Worm (Caenorhabditis elegans) whole organism, L4 larva: ENCODE measurements around the gene F37B4.10.

Source experiments
- F10B5.3 ChIP-seq: sonication (generic microtip); optimal IDR thresholded peaks from 2 replicates; lab custom pipeline; 2016; ENCODE audit warnings: mild to moderate bottlenecking, missing genetic modification characterization, missing compliant biosample characterization
- F26F4.8 ChIP-seq: fragments of 200-800 bp; sonication (Bioruptor generic); conservative IDR thresholded peaks from 2 replicates; pipeline ENCODE4 v1.3.6; 2022; ENCODE audit warnings: missing genetic modification characterization, missing compliant biosample characterization
- F37D6.2 ChIP-seq: sonication (generic microtip); optimal IDR thresholded peaks from 2 replicates; lab custom pipeline; 2016; ENCODE audit warnings: mild to moderate bottlenecking, missing genetic modification characterization, missing compliant biosample characterization
- F44E2.7 ChIP-seq: fragments of 200-800 bp; sonication (Bioruptor generic); IDR thresholded peaks from 2 replicates; pipeline ENCODE4 v2.1.2; 2022; ENCODE audit warnings: missing genetic modification characterization, missing compliant biosample characterization
- R02D3.7 ChIP-seq: fragments of 150-350 bp; sonication (generic microtip); optimal IDR thresholded peaks from 3 replicates; lab custom pipeline; 2014; ENCODE audit warnings: missing biosample characterization, missing genetic modification characterization
- T26A8.4 ChIP-seq: fragments of 200-800 bp; sonication (Bioruptor generic); IDR thresholded peaks from 2 replicates; pipeline ENCODE4 v1.3.6; 2022; ENCODE audit warnings: missing genetic modification characterization, missing compliant biosample characterization
- Y48G9A.11 ChIP-seq: fragments of 200-800 bp; sonication (Bioruptor generic); IDR thresholded peaks from 2 replicates; pipeline ENCODE4 v1.3.6; 2022; ENCODE audit warnings: missing genetic modification reagents, missing genetic modification characterization, missing compliant biosample characterization
- aha-1 ChIP-seq: fragments of 150-350 bp; peaks from one replicate; lab custom pipeline; 2014; ENCODE audit warnings: missing biosample characterization, missing genetic modification characterization
- ceh-20 ChIP-seq: fragments of 200-800 bp; sonication (Bioruptor generic); IDR thresholded peaks from 2 replicates; pipeline ENCODE4 v1.3.6; 2022; ENCODE audit warnings: missing genetic modification reagents, missing genetic modification characterization, missing compliant biosample characterization
- ctbp-1 ChIP-seq: fragments of 200-800 bp; sonication (Bioruptor generic); IDR thresholded peaks from 2 replicates; pipeline ENCODE4 v1.3.6; 2022; ENCODE audit warnings: missing genetic modification reagents, missing genetic modification characterization, missing compliant biosample characterization
- daf-12 ChIP-seq: fragments of 150-350 bp; optimal IDR thresholded peaks from 2 replicates; lab custom pipeline; 2014; ENCODE audit warnings: missing biosample characterization, missing genetic modification reagents, missing genetic modification characterization
- daf-16 ChIP-seq, 3 experiments: sonication (generic microtip); optimal IDR thresholded peaks; 2 replicates each; lab custom pipeline; 2016 to 2017; ENCODE audit warnings: missing genetic modification characterization in 3 of 3, missing genetic modification reagents in 3 of 3, mild to moderate bottlenecking in 2 of 3, missing compliant biosample characterization in 2 of 3, missing biosample characterization in 1 of 3, moderate library complexity in 1 of 3
- daf-8 ChIP-seq: fragments of 200-800 bp; sonication (Bioruptor generic); IDR thresholded peaks from 2 replicates; pipeline ENCODE4 v1.3.6; 2022; ENCODE audit warnings: missing genetic modification characterization, missing compliant biosample characterization
- dmd-6 ChIP-seq: fragments of 200-800 bp; sonication (Bioruptor generic); IDR thresholded peaks from 2 replicates; pipeline ENCODE4 v1.3.6; 2022; ENCODE audit warnings: missing genetic modification reagents, missing genetic modification characterization, missing compliant biosample characterization
- dmd-8 ChIP-seq: fragments of 200-800 bp; sonication (Bioruptor generic); IDR thresholded peaks from 2 replicates; pipeline ENCODE4 v1.3.6; 2022; ENCODE audit warnings: missing genetic modification characterization, missing compliant biosample characterization
- dmd-9 ChIP-seq: fragments of 200-800 bp; sonication (Bioruptor generic); IDR thresholded peaks from 2 replicates; pipeline ENCODE4 v1.3.6; 2022; ENCODE audit warnings: missing genetic modification reagents, missing genetic modification characterization, missing compliant biosample characterization
- dpl-1 ChIP-seq: fragments of 150-350 bp; optimal IDR thresholded peaks from 2 replicates; lab custom pipeline; 2014; ENCODE audit warnings: missing biosample characterization, missing genetic modification reagents, missing genetic modification characterization
- dve-1 ChIP-seq: sonication (generic microtip); optimal IDR thresholded peaks from 2 replicates; lab custom pipeline; 2017; ENCODE audit warnings: antibody characterized with exemption, mild to moderate bottlenecking, missing genetic modification characterization, missing compliant biosample characterization; ENCODE audit not compliant: insufficient read depth
- egl-27 ChIP-seq: sonication (generic microtip); optimal IDR thresholded peaks from 3 replicates; lab custom pipeline; 2017; ENCODE audit warnings: missing biosample characterization, missing genetic modification reagents, missing genetic modification characterization
- egl-43 ChIP-seq: fragments of 200-800 bp; sonication (Bioruptor generic); IDR thresholded peaks from 2 replicates; pipeline ENCODE4 v1.3.6; 2022; ENCODE audit warnings: missing genetic modification reagents, missing genetic modification characterization, missing compliant biosample characterization
- fkh-10 ChIP-seq: fragments of 150-350 bp; optimal IDR thresholded peaks from 2 replicates; lab custom pipeline; 2014; ENCODE audit warnings: missing biosample characterization, missing genetic modification reagents, missing genetic modification characterization
- hlh-11 ChIP-seq: fragments of 200-800 bp; sonication (Bioruptor generic); optimal IDR thresholded peaks from 2 replicates; lab custom pipeline; 2018; ENCODE audit warnings: mild to moderate bottlenecking, missing genetic modification characterization, missing compliant biosample characterization
- hmg-1.1 ChIP-seq: fragments of 200-800 bp; sonication (Bioruptor generic); IDR thresholded peaks from 2 replicates; pipeline ENCODE4 v1.3.6; 2022; ENCODE audit warnings: missing genetic modification reagents, missing genetic modification characterization, missing compliant biosample characterization
- jun-1 ChIP-seq: fragments of 150-350 bp; optimal IDR thresholded peaks from 2 replicates; lab custom pipeline; 2014; ENCODE audit warnings: missing biosample characterization, missing genetic modification reagents, missing genetic modification characterization
- lin-38 ChIP-seq: fragments of 200-800 bp; sonication (Bioruptor generic); IDR thresholded peaks from 2 replicates; pipeline ENCODE4 v1.3.6; 2022; ENCODE audit warnings: missing genetic modification reagents, missing genetic modification characterization, missing compliant biosample characterization
- lin-39 ChIP-seq: fragments of 150-350 bp; optimal IDR thresholded peaks from 2 replicates; lab custom pipeline; 2014; ENCODE audit warnings: missing biosample characterization, missing genetic modification reagents, missing genetic modification characterization
- madf-5 ChIP-seq, 2 experiments: fragments of 200-800 bp; sonication (Bioruptor generic); IDR thresholded peaks; 2 replicates each; pipeline ENCODE4 v1.3.6; 2022; ENCODE audit warnings: missing compliant biosample characterization in 2 of 2, missing genetic modification characterization in 2 of 2
- mdl-1 ChIP-seq, 2 experiments: fragments of 150-350 bp in 1 of 2; sonication (generic microtip) in 1 of 2; optimal IDR thresholded peaks; 2 replicates each; lab custom pipeline; 2014 to 2017; ENCODE audit warnings: missing biosample characterization in 2 of 2, missing genetic modification characterization in 2 of 2
- mep-1 ChIP-seq: fragments of 150-350 bp; sonication (generic microtip); optimal IDR thresholded peaks from 3 replicates; lab custom pipeline; 2014; ENCODE audit warnings: missing biosample characterization, missing genetic modification characterization
- nhr-102 ChIP-seq: sonication (generic microtip); optimal IDR thresholded peaks from 2 replicates; lab custom pipeline; 2016; ENCODE audit warnings: mild to moderate bottlenecking, missing genetic modification characterization, moderate library complexity, missing compliant biosample characterization
- nhr-111 ChIP-seq: fragments of 200-800 bp; sonication (Bioruptor generic); optimal IDR thresholded peaks from 2 replicates; lab custom pipeline; 2018; ENCODE audit warnings: mild to moderate bottlenecking, missing genetic modification characterization, missing compliant biosample characterization
- nhr-237 ChIP-seq: sonication (generic microtip); optimal IDR thresholded peaks from 2 replicates; lab custom pipeline; 2017; ENCODE audit warnings: missing biosample characterization, missing genetic modification characterization
- nhr-25 ChIP-seq: sonication (generic microtip); optimal IDR thresholded peaks from 2 replicates; lab custom pipeline; 2017; ENCODE audit warnings: missing genetic modification characterization, mild to moderate bottlenecking, missing compliant biosample characterization, antibody characterized with exemption, moderate library complexity, borderline replicate concordance; ENCODE audit not compliant: insufficient read depth
- nhr-41 ChIP-seq: fragments of 200-800 bp; sonication (Bioruptor generic); IDR thresholded peaks from 2 replicates; pipeline ENCODE4 v1.3.6; 2022; ENCODE audit warnings: missing genetic modification reagents, missing genetic modification characterization, missing compliant biosample characterization
- php-3 ChIP-seq: fragments of 200-800 bp; sonication (Bioruptor generic); IDR thresholded peaks from 2 replicates; pipeline ENCODE4 v1.3.6; 2022; ENCODE audit warnings: missing genetic modification reagents, missing genetic modification characterization, missing compliant biosample characterization
- pqm-1 ChIP-seq: sonication (generic microtip); optimal IDR thresholded peaks from 2 replicates; lab custom pipeline; 2017; ENCODE audit warnings: missing biosample characterization, missing genetic modification characterization
- saeg-2 ChIP-seq: fragments of 200-800 bp; sonication (Bioruptor generic); IDR thresholded peaks from 2 replicates; pipeline ENCODE4 v1.3.6; 2022; ENCODE audit warnings: missing genetic modification reagents, missing genetic modification characterization, missing compliant biosample characterization
- spr-1 ChIP-seq: sonication (generic microtip); optimal IDR thresholded peaks from 2 replicates; lab custom pipeline; 2016; ENCODE audit warnings: mild to moderate bottlenecking, missing genetic modification characterization, missing compliant biosample characterization
- tra-1 ChIP-seq: fragments of 200-800 bp; sonication (Bioruptor generic); IDR thresholded peaks from 2 replicates; pipeline ENCODE4 v1.3.6; 2022; ENCODE audit warnings: missing genetic modification reagents, missing genetic modification characterization, missing compliant biosample characterization
- unc-130 ChIP-seq: sonication (generic microtip); optimal IDR thresholded peaks from 2 replicates; lab custom pipeline; 2016; ENCODE audit warnings: missing genetic modification reagents, missing genetic modification characterization, missing compliant biosample characterization
- unc-62 ChIP-seq, 3 experiments: fragments of 150-350 bp in 1 of 3; sonication (generic microtip); optimal IDR thresholded peaks in 2 of 3; peaks in 1 of 3; 1 replicate in 1 of 3; 2 replicates in 2 of 3; lab custom pipeline; 2014 to 2017; ENCODE audit warnings: missing biosample characterization in 3 of 3, missing genetic modification characterization in 3 of 3, missing genetic modification reagents in 3 of 3, missing genotype in 1 of 3
- vab-7 ChIP-seq: fragments of 200-800 bp; sonication (Bioruptor generic); IDR thresholded peaks from 2 replicates; pipeline ENCODE4 v1.3.6; 2022; ENCODE audit warnings: missing genetic modification reagents, missing genetic modification characterization, missing compliant biosample characterization
- zip-2 ChIP-seq: fragments of 150-350 bp; optimal IDR thresholded peaks from 2 replicates; lab custom pipeline; 2014; ENCODE audit warnings: missing biosample characterization, missing genetic modification characterization

The F37B4.10 gene

DNA sequence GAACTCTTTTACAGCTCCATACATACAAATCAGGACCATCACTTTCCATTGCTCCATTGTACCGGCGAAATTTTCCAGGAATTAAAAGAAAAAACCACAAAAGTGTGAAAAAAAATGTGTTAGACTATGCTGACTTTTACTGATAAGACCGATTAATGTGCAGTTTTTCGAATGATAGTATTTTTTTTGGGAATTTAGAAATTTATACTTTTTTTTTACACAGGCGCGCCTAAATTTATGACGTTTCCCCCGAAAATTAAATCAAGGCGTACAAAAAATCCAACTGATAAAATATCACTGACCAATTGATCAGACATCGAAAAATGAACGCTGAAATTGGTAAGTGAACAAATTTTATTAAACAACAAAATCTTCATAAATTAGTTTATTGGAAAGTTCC lies 2.0 kb downstream of the F37B4.10 start, which contains the start of gene folt-2:
Gene folt-2, minus strand, starts transcription at position 179 of the 400 bp plus-strand sequence.
- TF ChIP-seq dve-1 (tag; lab: Kevin White, UChicago) (peak; percentile 74), dmd-6 (GFP tag; lab: Robert Waterston, UW) (peak; percentile 72), mep-1 (peak; percentile 16), pqm-1 (tag; lab: Kevin White, UChicago) (peak; percentile 25), daf-16 (GFP tag; optimal IDR thresholded peaks at IDR 0.05; lab: Kevin White, UChicago) (no peak), daf-16 (tag; optimal IDR thresholded peaks at IDR 0.05; lab: Kevin White, UChicago) (peak; percentile 48), php-3 (GFP tag; lab: Robert Waterston, UW) (peak; percentile 56; the same call in 1 of the 2 replicates), egl-43 (GFP tag; lab: Robert Waterston, UW) (no peak), nhr-111 (no peak), hlh-11 (tag; lab: Kevin White, UChicago) (peak; percentile 37)

DNA sequence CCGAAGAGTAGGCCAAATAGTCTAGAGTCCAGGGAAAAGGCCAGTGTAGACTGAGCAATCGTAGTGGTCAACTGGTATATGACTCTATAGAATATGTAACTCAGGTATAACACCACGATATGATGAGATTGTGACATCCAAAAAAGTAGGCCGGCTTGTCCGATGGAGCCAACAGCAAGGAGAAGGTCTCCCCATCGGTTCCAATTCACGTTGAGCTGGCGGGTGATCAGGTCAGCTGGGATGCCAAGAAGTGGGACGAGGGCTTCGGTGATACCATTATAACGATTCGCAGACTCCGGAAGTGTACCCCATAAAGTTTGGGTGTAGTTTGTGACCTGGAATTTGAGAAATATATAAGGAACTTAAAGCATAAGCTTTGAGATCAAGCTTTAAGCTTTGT lies 4.5 kb downstream of the F37B4.10 start:
- TF ChIP-seq fkh-10 (GFP tag; lab: Kevin White, UChicago) (no peak), F44E2.7 (GFP tag; lab: Robert Waterston, UW) (0 out of 2 replicates have a peak, but pooled peaks have one; percentile 18), unc-62 (GFP tag; optimal IDR thresholded peaks at IDR 0.05 in 1 of 2; lab: Kevin White, UChicago) (peak in 1 of 2 experiments; percentile 88), unc-62 (tag; optimal IDR thresholded peaks at IDR 0.05; lab: Kevin White, UChicago) (no peak), nhr-102 (tag; lab: Kevin White, UChicago) (peak; percentile 17)

DNA sequence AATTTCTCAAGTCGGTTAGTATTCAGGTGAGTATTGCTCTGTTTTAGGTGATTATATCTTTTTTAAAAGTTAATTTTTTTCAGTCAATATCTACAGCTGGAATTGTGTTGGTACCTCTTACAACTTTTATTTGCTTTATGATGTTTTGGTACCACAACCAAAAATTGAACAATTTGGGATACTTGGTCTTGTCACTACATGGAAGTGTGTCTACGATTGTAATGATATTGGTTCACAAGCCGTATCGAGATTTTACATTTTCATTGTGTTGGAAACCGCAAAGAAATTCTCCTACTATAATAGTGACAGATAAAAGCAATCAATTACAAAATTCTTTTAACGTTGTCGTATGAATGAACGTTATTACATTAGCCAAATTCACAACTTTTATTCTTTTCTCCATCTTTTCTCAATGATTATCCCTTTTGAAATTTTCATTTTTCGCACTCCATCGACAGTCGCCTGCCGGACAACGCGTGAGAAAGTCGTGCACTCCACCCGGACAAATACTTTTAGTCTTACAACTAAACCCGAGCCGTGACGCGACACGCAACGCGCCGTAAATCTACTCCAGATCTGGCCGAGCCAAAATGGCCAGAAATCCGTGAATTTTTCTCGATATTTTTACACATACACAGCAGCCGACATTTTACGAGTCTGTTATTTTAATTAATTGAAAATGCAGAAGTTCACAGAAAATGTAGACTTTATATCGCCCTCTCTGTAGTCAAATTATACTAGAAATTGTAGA lies 5.5 kb downstream of the F37B4.10 start:
- TF ChIP-seq mdl-1 (tag; optimal IDR thresholded peaks at IDR 0.05; lab: Kevin White, UChicago) (no peak), daf-8 (GFP tag; lab: Robert Waterston, UW) (no peak), R02D3.7 (no peak), lin-38 (GFP tag; lab: Robert Waterston, UW) (peak; percentile 53), dmd-9 (no peak), T26A8.4 (GFP tag; lab: Robert Waterston, UW) (peak; percentile 31; the same call in 1 of the 2 replicates), F10B5.3 (tag; lab: Kevin White, UChicago) (no peak), ctbp-1 (0 out of 2 replicates have a peak, but pooled peaks have one; percentile 31), madf-5 (GFP tag; IDR thresholded peaks at IDR 0.05; lab: Robert Waterston, UW) (no peak), hmg-1.1 (no peak), nhr-41 (GFP tag; lab: Robert Waterston, UW) (no peak), nhr-102 (tag; lab: Kevin White, UChicago) (peak; percentile 17), unc-130 (GFP tag; lab: Kevin White, UChicago) (no peak), vab-7 (GFP tag; lab: Robert Waterston, UW) (no peak), hlh-11 (tag; lab: Kevin White, UChicago) (peak; percentile 30), egl-27 (tag; lab: Kevin White, UChicago) (no peak), lin-39 (no peak), tra-1 (GFP tag; lab: Robert Waterston, UW) (peak; percentile 42; the same call in 1 of the 2 replicates), F26F4.8 (GFP tag; lab: Robert Waterston, UW) (no peak), daf-12 (no peak), zip-2 (tag; lab: Kevin White, UChicago) (no peak), nhr-237 (no peak), jun-1 (tag; lab: Kevin White, UChicago) (no peak), nhr-25 (tag; lab: Kevin White, UChicago) (no peak), dmd-8 (GFP tag; lab: Robert Waterston, UW) (peak; percentile 52; the same call in 1 of the 2 replicates), daf-16 (GFP tag; optimal IDR thresholded peaks at IDR 0.05; lab: Kevin White, UChicago) (no peak), daf-16 (tag; optimal IDR thresholded peaks at IDR 0.05; lab: Kevin White, UChicago) (no peak), Y48G9A.11 (no peak), dpl-1 (GFP tag; lab: Kevin White, UChicago) (no peak), spr-1 (tag; lab: Kevin White, UChicago) (no peak), ceh-20 (no peak), unc-62 (GFP tag; optimal IDR thresholded peaks at IDR 0.05 in 1 of 2; lab: Kevin White, UChicago) (no peak), unc-62 (tag; optimal IDR thresholded peaks at IDR 0.05; lab: Kevin White, UChicago) (no peak), F37D6.2 (tag; lab: Kevin White, UChicago) (no peak), saeg-2 (GFP tag; lab: Robert Waterston, UW) (no peak), dmd-6 (GFP tag; lab: Robert Waterston, UW) (peak; percentile 31), aha-1 (peak; percentile 95)
